Fruit fly (Drosophila melanogaster) whole organism, embryonic: Measurements from ENCODE around the gene Paics.
A peak's percentile ranks its signal among the peaks of the same experiment; 100 is the strongest.

Source experiments
- Abd-B ChIP-seq: fragments of 200-800 bp; sonication (Bioruptor generic); optimal IDR thresholded peaks from 2 replicates; lab custom pipeline; 2018; ENCODE audit warnings: missing biosample characterization, mild to moderate bottlenecking, missing genetic modification characterization, moderate library complexity
- CG12391 ChIP-seq: fragments of 200-800 bp; sonication (Bioruptor generic); optimal IDR thresholded peaks from 3 replicates; lab custom pipeline; 2018; ENCODE audit warnings: missing biosample characterization, mild to moderate bottlenecking, missing genetic modification characterization, moderate library complexity
- CG12659 ChIP-seq: fragments of 200-800 bp; sonication (Bioruptor generic); optimal IDR thresholded peaks from 3 replicates; lab custom pipeline; 2017; ENCODE audit warnings: mild to moderate bottlenecking, missing biosample characterization, missing genetic modification reagents, missing genetic modification characterization
- CG13123 ChIP-seq: fragments of 200-800 bp; sonication (Bioruptor generic); optimal IDR thresholded peaks from 2 replicates; lab custom pipeline; 2016; ENCODE audit warnings: missing biosample characterization, missing genetic modification characterization
- CG31365 ChIP-seq: fragments of 200-800 bp; sonication (Bioruptor generic); optimal IDR thresholded peaks from 2 replicates; lab custom pipeline; 2018; ENCODE audit warnings: missing biosample characterization, mild to moderate bottlenecking, missing genetic modification characterization
- CG3726 ChIP-seq: fragments of 200-800 bp; sonication (Bioruptor generic); IDR thresholded peaks from 3 replicates; pipeline ENCODE4, ENCODE4 v1.3.6; 2022; ENCODE audit warnings: missing biosample characterization, missing genetic modification characterization
- CG43689 ChIP-seq: fragments of 200-800 bp; sonication (Bioruptor generic); IDR thresholded peaks from 2 replicates; pipeline ENCODE4 v1.3.6; 2022; ENCODE audit warnings: missing biosample characterization, missing genetic modification characterization
- CG4617 ChIP-seq: fragments of 200-800 bp; sonication (Bioruptor generic); optimal IDR thresholded peaks from 3 replicates; lab custom pipeline; 2016; ENCODE audit warnings: missing biosample characterization, missing genetic modification characterization, borderline replicate concordance
- CG4707 ChIP-seq: fragments of 200-800 bp; sonication (Bioruptor generic); optimal IDR thresholded peaks from 2 replicates; lab custom pipeline; 2018; ENCODE audit warnings: missing biosample characterization, mild to moderate bottlenecking, missing genetic modification characterization, moderate library complexity
- CG5953 ChIP-seq: fragments of 200-800 bp; sonication (Bioruptor generic); IDR thresholded peaks from 2 replicates; pipeline ENCODE4 v1.3.6; 2022; ENCODE audit warnings: missing biosample characterization, missing genetic modification characterization
- CG6272 ChIP-seq: fragments of 200-800 bp; sonication (Bioruptor generic); IDR thresholded peaks from 2 replicates; pipeline ENCODE4 v1.3.6; 2022; ENCODE audit warnings: missing biosample characterization, missing genetic modification characterization
- CG6654 ChIP-seq: fragments of 200-800 bp; sonication (Bioruptor generic); optimal IDR thresholded peaks from 2 replicates; lab custom pipeline; 2017; ENCODE audit warnings: missing biosample characterization, mild to moderate bottlenecking, missing genetic modification characterization
- CG6765 ChIP-seq: fragments of 200-800 bp; sonication (Bioruptor generic); optimal IDR thresholded peaks from 3 replicates; lab custom pipeline; 2017; ENCODE audit warnings: missing biosample characterization, mild to moderate bottlenecking, missing genetic modification characterization
- CG6813 ChIP-seq: fragments of 200-800 bp; sonication (Bioruptor generic); optimal IDR thresholded peaks from 2 replicates; lab custom pipeline; 2017; ENCODE audit warnings: missing biosample characterization, missing genetic modification characterization, mild to moderate bottlenecking, moderate library complexity, missing genetic modification reagents
- CG6854 ChIP-seq: fragments of 200-800 bp; sonication (Bioruptor generic); optimal IDR thresholded peaks from 3 replicates; lab custom pipeline; 2017; ENCODE audit warnings: missing biosample characterization, mild to moderate bottlenecking, missing genetic modification characterization
- CG7963 ChIP-seq: fragments of 200-800 bp; sonication (Bioruptor generic); IDR thresholded peaks from 3 replicates; pipeline ENCODE4 v1.3.6; 2022; ENCODE audit warnings: missing biosample characterization, missing genetic modification characterization; ENCODE audit not compliant: partially characterized antibody
- CG9727 ChIP-seq: fragments of 200-800 bp; sonication (Bioruptor generic); optimal IDR thresholded peaks from 3 replicates; lab custom pipeline; 2017; ENCODE audit warnings: missing biosample characterization, mild to moderate bottlenecking, missing genetic modification characterization
- CG9817 ChIP-seq: fragments of 200-800 bp; sonication (Bioruptor generic); optimal IDR thresholded peaks from 2 replicates; lab custom pipeline; 2018; ENCODE audit warnings: missing biosample characterization, mild to moderate bottlenecking, missing genetic modification characterization, moderate library complexity
- Dek ChIP-seq: fragments of 200-800 bp; sonication (Bioruptor generic); optimal IDR thresholded peaks from 3 replicates; lab custom pipeline; 2019; ENCODE audit warnings: missing biosample characterization, mild to moderate bottlenecking, missing genetic modification characterization, moderate library complexity
- Dp ChIP-seq: fragments of 200-800 bp; sonication (Bioruptor generic); optimal IDR thresholded peaks from 2 replicates; lab custom pipeline; 2018; ENCODE audit warnings: missing biosample characterization, mild to moderate bottlenecking, missing genetic modification characterization, moderate library complexity
- HLH54F ChIP-seq: fragments of 200-800 bp; sonication (Bioruptor generic); optimal IDR thresholded peaks from 3 replicates; lab custom pipeline; 2016; ENCODE audit warnings: missing biosample characterization, missing genetic modification characterization
- Hmx ChIP-seq: fragments of 200-800 bp; sonication (Bioruptor generic); optimal IDR thresholded peaks from 2 replicates; lab custom pipeline; 2016; ENCODE audit warnings: missing biosample characterization, missing genetic modification characterization
- Max ChIP-seq: fragments of 200-800 bp; sonication (Bioruptor generic); optimal IDR thresholded peaks from 2 replicates; lab custom pipeline; 2016; ENCODE audit warnings: missing biosample characterization, mild to moderate bottlenecking, missing genetic modification characterization
- Sox100B ChIP-seq: fragments of 200-800 bp; sonication (Bioruptor generic); optimal IDR thresholded peaks from 3 replicates; lab custom pipeline; 2018; ENCODE audit warnings: missing biosample characterization, mild to moderate bottlenecking, missing genetic modification characterization
- Sry-δ ChIP-seq: fragments of 200-800 bp; sonication (Bioruptor generic); optimal IDR thresholded peaks from 2 replicates; lab custom pipeline; 2016; ENCODE audit warnings: missing biosample characterization, missing genetic modification characterization
- Vsx1 ChIP-seq: fragments of 200-800 bp; sonication (Bioruptor generic); optimal IDR thresholded peaks from 2 replicates; lab custom pipeline; 2017; ENCODE audit warnings: missing biosample characterization, mild to moderate bottlenecking, missing genetic modification characterization, missing genetic modification reagents
- amos ChIP-seq: fragments of 200-800 bp; sonication (Bioruptor generic); IDR thresholded peaks from 2 replicates; pipeline ENCODE4 v1.3.6; 2022; ENCODE audit warnings: missing biosample characterization, missing genetic modification characterization; ENCODE audit not compliant: partially characterized antibody
- cas ChIP-seq: fragments of 200-800 bp; sonication (Bioruptor generic); IDR thresholded peaks from 2 replicates; pipeline ENCODE4 v1.3.6; 2022; ENCODE audit warnings: missing biosample characterization, missing genetic modification characterization
- cato ChIP-seq: fragments of 200-800 bp; sonication (Bioruptor generic); optimal IDR thresholded peaks from 2 replicates; lab custom pipeline; 2016; ENCODE audit warnings: missing biosample characterization, missing genetic modification characterization, borderline replicate concordance
- crp ChIP-seq, 2 experiments: fragments of 200-800 bp; sonication (Bioruptor generic); optimal IDR thresholded peaks; 2 replicates in 1 of 2; 3 replicates in 1 of 2; lab custom pipeline; 2017; ENCODE audit warnings: missing biosample characterization in 2 of 2, missing genetic modification characterization in 2 of 2, mild to moderate bottlenecking in 1 of 2, moderate library complexity in 1 of 2
- da ChIP-seq: fragments of 200-800 bp; sonication (Bioruptor generic); optimal IDR thresholded peaks from 2 replicates; lab custom pipeline; 2016; ENCODE audit warnings: missing biosample characterization, missing genetic modification characterization
- dmrt99B ChIP-seq: fragments of 200-800 bp; sonication (Bioruptor generic); optimal IDR thresholded peaks from 2 replicates; lab custom pipeline; 2018; ENCODE audit warnings: missing biosample characterization, mild to moderate bottlenecking, missing genetic modification characterization, moderate library complexity
- dysf ChIP-seq: fragments of 200-800 bp; sonication (Bioruptor generic); IDR thresholded peaks from 3 replicates; pipeline ENCODE4 v1.3.6; 2022; ENCODE audit warnings: missing biosample characterization, missing genetic modification characterization
- gcm2 ChIP-seq: fragments of 200-800 bp; sonication (Bioruptor generic); optimal IDR thresholded peaks from 2 replicates; lab custom pipeline; 2016; ENCODE audit warnings: missing biosample characterization, missing genetic modification characterization
- jing ChIP-seq: fragments of 200-800 bp; sonication (Bioruptor generic); optimal IDR thresholded peaks from 2 replicates; lab custom pipeline; 2018; ENCODE audit warnings: missing biosample characterization, mild to moderate bottlenecking, missing genetic modification characterization
- lola ChIP-seq, 3 experiments: fragments of >200 bp in 2 of 3; fragments of 200-800 bp in 1 of 3; sonication (Bioruptor generic) in 1 of 3; optimal IDR thresholded peaks; 2 replicates each; lab custom pipeline; 2017 to 2019; ENCODE audit warnings: missing biosample characterization in 3 of 3, missing genetic modification characterization in 3 of 3, mild to moderate bottlenecking in 1 of 3, moderate library complexity in 1 of 3
- nerfin-1 ChIP-seq: fragments of 200-800 bp; sonication (Bioruptor generic); optimal IDR thresholded peaks from 3 replicates; lab custom pipeline; 2019; ENCODE audit warnings: missing biosample characterization, mild to moderate bottlenecking, missing genetic modification characterization, moderate library complexity
- otp ChIP-seq: fragments of 200-800 bp; sonication (Bioruptor generic); IDR thresholded peaks from 3 replicates; pipeline ENCODE4, ENCODE4 v1.3.6; 2022; ENCODE audit warnings: missing biosample characterization, missing genetic modification characterization
- pho ChIP-seq: fragments of 200-800 bp; sonication (Bioruptor generic); optimal IDR thresholded peaks from 2 replicates; lab custom pipeline; 2016; ENCODE audit warnings: missing biosample characterization, missing genetic modification characterization
- phol ChIP-seq: fragments of 200-800 bp; sonication (Bioruptor generic); optimal IDR thresholded peaks from 3 replicates; lab custom pipeline; 2018; ENCODE audit warnings: missing biosample characterization, mild to moderate bottlenecking, missing genetic modification characterization, moderate library complexity
- ranshi ChIP-seq: fragments of 200-800 bp; sonication (Bioruptor generic); IDR thresholded peaks from 2 replicates; pipeline ENCODE4 v1.3.6; 2022; ENCODE audit warnings: missing biosample characterization, missing genetic modification characterization
- salm ChIP-seq: fragments of 200-800 bp; sonication (Bioruptor generic); optimal IDR thresholded peaks from 2 replicates; lab custom pipeline; 2018; ENCODE audit warnings: missing biosample characterization, mild to moderate bottlenecking, missing genetic modification characterization
- shn ChIP-seq: fragments of 200-800 bp; sonication (Bioruptor generic); optimal IDR thresholded peaks from 3 replicates; lab custom pipeline; 2016; ENCODE audit warnings: missing biosample characterization, missing genetic modification characterization
- tap ChIP-seq: fragments of 200-800 bp; optimal IDR thresholded peaks from 3 replicates; lab custom pipeline; 2019; ENCODE audit warnings: missing biosample characterization, mild to moderate bottlenecking, missing genetic modification characterization, moderate library complexity
- tgo ChIP-seq: fragments of 200-800 bp; sonication (Bioruptor generic); IDR thresholded peaks from 3 replicates; pipeline ENCODE4 v1.3.6; 2022; ENCODE audit warnings: missing biosample characterization, missing genetic modification characterization
- trh ChIP-seq: fragments of 200-800 bp; sonication (Bioruptor generic); optimal IDR thresholded peaks from 2 replicates; lab custom pipeline; 2016; ENCODE audit warnings: missing biosample characterization, missing genetic modification characterization
- ttk ChIP-seq: fragments of 200-800 bp; sonication (Bioruptor generic); IDR thresholded peaks from 2 replicates; pipeline ENCODE4 v2.1.2; 2022; ENCODE audit warnings: missing biosample characterization, missing genetic modification characterization
- zf30C ChIP-seq: fragments of 200-800 bp; sonication (Bioruptor generic); optimal IDR thresholded peaks from 3 replicates; lab custom pipeline; 2018; ENCODE audit warnings: missing biosample characterization, mild to moderate bottlenecking, missing genetic modification characterization

Gene Paics

DNA sequence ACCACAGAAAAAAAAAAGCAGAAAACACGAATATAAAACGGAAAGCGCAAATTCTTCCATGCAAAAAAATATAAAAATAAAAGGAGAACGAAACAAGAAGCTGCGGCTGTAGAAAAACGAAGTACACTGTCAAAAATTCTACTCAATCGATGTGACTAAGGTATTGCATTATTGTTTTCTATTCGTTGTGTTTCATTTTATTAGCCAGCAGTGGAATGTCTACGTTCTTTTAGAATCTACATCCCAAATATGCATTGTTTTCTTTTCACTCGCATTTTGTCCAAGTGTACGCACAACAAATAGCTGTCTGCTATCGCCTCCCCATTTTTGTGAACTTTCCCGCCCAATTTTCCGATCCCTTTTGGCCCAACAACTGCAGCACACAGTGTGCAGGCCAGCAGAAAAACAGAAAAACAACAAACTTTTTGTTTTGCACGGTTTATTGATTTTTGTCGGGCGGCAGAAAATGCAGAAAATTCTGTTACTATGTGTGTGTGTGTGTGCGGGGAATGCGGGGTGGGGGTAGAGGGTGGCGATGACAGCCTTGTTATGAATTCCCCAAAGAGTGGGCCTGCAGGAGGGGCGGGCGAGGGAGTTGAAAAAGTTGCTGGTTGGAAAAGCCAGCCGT, 41.2 kb downstream of the Paics start (continued):
- TF ChIP-seq Abd-B (peak; percentile 62), CG6654 (GFP tag; lab: Kevin White, UChicago) (peak; percentile 36), CG31365 (tag; lab: Kevin White, UChicago) (no peak), tgo (GFP tag; lab: Robert Waterston, UW) (peak; percentile 56; the same call in 2 of the 3 replicates), CG9727 (GFP tag; lab: Kevin White, UChicago) (peak; percentile 65), CG6854 (peak; percentile 37), salm (no peak), CG12659 (GFP tag; lab: Kevin White, UChicago) (peak; percentile 57), CG4707 (no peak), CG9817 (tag; lab: Kevin White, UChicago) (peak; percentile 49), CG6272 (GFP tag; lab: Robert Waterston, UW) (peak; percentile 32; the same call in 1 of the 2 replicates), cato (GFP tag; lab: Kevin White, UChicago) (peak; percentile 67), Sry-δ (GFP tag; lab: Kevin White, UChicago) (peak; percentile 21), phol (tag; lab: Kevin White, UChicago) (peak; percentile 80), CG43689 (no peak), CG3726 (GFP tag; lab: Robert Waterston, UW) (no peak), shn (GFP tag; lab: Kevin White, UChicago) (peak; percentile 63), otp (GFP tag; lab: Robert Waterston, UW) (peak; percentile 61; the same call in 1 of the 3 replicates), ttk (peak; percentile 63), cas (GFP tag; lab: Robert Waterston, UW) (0 out of 2 replicates have a peak, but pooled peaks have one; percentile 29), nerfin-1 (peak; percentile 19), amos (GFP tag; lab: Robert Waterston, UW) (no peak), CG12391 (peak; percentile 69), dmrt99B (peak; percentile 78), Hmx (peak; percentile 29), dysf (GFP tag; lab: Robert Waterston, UW) (peak; percentile 74; the same call in 2 of the 3 replicates), CG4617 (GFP tag; lab: Kevin White, UChicago) (peak; percentile 47), HLH54F (GFP tag; lab: Kevin White, UChicago) (peak; percentile 69), pho (GFP tag; lab: Kevin White, UChicago) (peak; percentile 69), Dek (peak; percentile 52), CG6813 (GFP tag; lab: Kevin White, UChicago) (peak; percentile 58), crp (GFP tag; optimal IDR thresholded peaks at IDR 0.05; lab: Kevin White, UChicago) (peak in 1 of 2 experiments; percentile 3), CG6765 (peak; percentile 44), trh (GFP tag; lab: Kevin White, UChicago) (no peak), CG13123 (GFP tag; lab: Kevin White, UChicago) (peak; percentile 62), CG7963 (GFP tag; lab: Robert Waterston, UW) (no peak), zf30C (GFP tag; lab: Kevin White, UChicago) (peak; percentile 45), da (GFP tag; lab: Kevin White, UChicago) (peak; percentile 35), tap (peak; percentile 33), Vsx1 (peak; percentile 40), Dp (GFP tag; lab: Kevin White, UChicago) (no peak), gcm2 (peak; percentile 40), CG5953 (GFP tag; lab: Robert Waterston, UW) (no peak), jing (GFP tag; lab: Kevin White, UChicago) (peak; percentile 31), Max (GFP tag; lab: Kevin White, UChicago) (peak; percentile 46), lola (GFP tag; optimal IDR thresholded peaks at IDR 0.05; lab: Kevin White, UChicago) (peak in 1 of 3 experiments; percentile 62), Sox100B (GFP tag; lab: Kevin White, UChicago) (peak; percentile 57), ranshi (GFP tag; lab: Robert Waterston, UW) (peak; percentile 69)
